Worm (Caenorhabditis elegans): ENCODE results near the gene F38A1.8.

F38A1.8 gene

ce11 chrIV:1266724-1267123 is 27.1 kb upstream of the F38A1.8 start, which contains the start of gene clec-170:
TSS of gene clec-170 (plus strand) at chrIV:1266866.
- TF ChIP-seq nhr-10 (tag; optimal IDR thresholded peaks at IDR 0.05) (no peak), R02D3.7 (tag; optimal IDR thresholded peaks at IDR 0.05) (no peak), fos-1 (tag; optimal IDR thresholded peaks at IDR 0.05) (peak; percentile 75)

DNA sequence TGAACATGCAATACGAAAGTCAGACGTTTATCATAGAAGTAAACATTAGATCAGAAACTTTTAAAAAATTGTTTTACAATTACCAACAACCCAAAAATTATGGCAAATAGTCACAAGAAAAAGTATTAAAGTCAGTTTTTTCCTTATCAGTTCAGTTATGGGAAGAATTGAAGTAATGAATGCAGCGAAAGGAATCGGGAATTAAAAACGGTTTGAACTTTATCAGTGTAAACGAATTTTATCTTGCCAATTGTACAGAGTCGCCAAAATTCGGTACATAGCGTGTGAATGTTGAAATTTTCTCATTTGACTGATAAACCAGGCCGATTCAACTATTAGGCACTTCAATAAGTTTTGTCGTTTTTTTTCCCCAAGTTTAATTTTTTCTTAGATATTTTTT is 26.5 kb upstream of the F38A1.8 start:
- TF ChIP-seq skn-1 (tag; optimal IDR thresholded peaks at IDR 0.05) (no peak), crh-2 (tag; optimal IDR thresholded peaks at IDR 0.05) (peak; percentile 26), sma-9 (GFP tag; optimal IDR thresholded peaks at IDR 0.05) (peak; percentile 27), sma-9 (tag; optimal IDR thresholded peaks at IDR 0.05) (no peak), gmeb-1 (tag; optimal IDR thresholded peaks at IDR 0.05) (peak; percentile 35), fos-1 (tag; optimal IDR thresholded peaks at IDR 0.05) (peak; percentile 98), sma-3 (GFP tag; optimal IDR thresholded peaks at IDR 0.05) (no peak), elt-3 (tag; optimal IDR thresholded peaks at IDR 0.05) (no peak), dmd-4 (tag; optimal IDR thresholded peaks at IDR 0.05) (no peak), lsy-2 (tag; optimal IDR thresholded peaks at IDR 0.05) (no peak), lin-11 (tag; optimal IDR thresholded peaks at IDR 0.05) (no peak)

- TF ChIP-seq nhr-11 (tag; optimal IDR thresholded peaks at IDR 0.05) (no peak), aly-2 (tag; optimal IDR thresholded peaks at IDR 0.05) (no peak), lin-39 (tag; optimal IDR thresholded peaks at IDR 0.05) (no peak), ztf-4 (tag; optimal IDR thresholded peaks at IDR 0.05) (no peak), nhr-12 (tag; optimal IDR thresholded peaks at IDR 0.05) (no peak), lsy-2 (tag; optimal IDR thresholded peaks at IDR 0.05) (no peak), peb-1 (tag; optimal IDR thresholded peaks at IDR 0.05) (no peak), alr-1 (tag; optimal IDR thresholded peaks at IDR 0.05) (no peak), dmd-4 (tag; optimal IDR thresholded peaks at IDR 0.05) (no peak), ZK546.5 (tag; optimal IDR thresholded peaks at IDR 0.05) (no peak), gmeb-1 (tag; optimal IDR thresholded peaks at IDR 0.05) (no peak), nhr-77 (tag; optimal IDR thresholded peaks at IDR 0.05) (no peak), snpc-4 (tag; optimal IDR thresholded peaks at IDR 0.05) (no peak), nhr-237 (tag; optimal IDR thresholded peaks at IDR 0.05) (no peak), nhr-129 (tag; optimal IDR thresholded peaks at IDR 0.05) (no peak), nhr-23 (tag; optimal IDR thresholded peaks at IDR 0.05) (no peak), blmp-1 (tag; optimal IDR thresholded peaks at IDR 0.05; ENCODE audit: insufficient read depth) (no peak), elt-3 (tag; optimal IDR thresholded peaks at IDR 0.05) (no peak), ztf-1 (GFP tag; conservative IDR thresholded peaks at IDR 0.05) (no peak)
Observed at ce11 chrIV:1264928-1265327, 25.3 kb upstream of the F38A1.8 start, which contains the start of gene F38A1.13. TSS of gene F38A1.13 (plus strand) at chrIV:1265228.

DNA sequence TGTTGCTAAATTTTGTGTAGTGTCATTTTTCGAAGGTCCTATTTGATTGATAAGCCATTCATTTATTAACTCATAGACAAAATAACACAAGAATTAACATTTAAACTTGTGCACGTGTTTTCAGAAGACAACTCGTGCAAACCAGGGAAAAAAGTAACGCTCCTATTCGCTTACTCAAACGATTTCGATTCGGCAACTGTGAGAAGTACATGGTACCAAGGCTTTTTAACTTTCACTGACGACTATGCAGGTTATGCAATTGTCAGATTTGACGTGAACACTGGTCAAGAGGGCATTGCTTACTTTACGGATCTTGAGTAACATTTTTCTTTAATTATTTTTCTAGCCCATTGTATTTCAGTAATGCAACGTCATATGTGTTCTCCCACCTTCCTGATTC is 22.3 kb upstream of the F38A1.8 start:
- TF ChIP-seq peb-1 (tag; optimal IDR thresholded peaks at IDR 0.05) (no peak), lsy-2 (tag; optimal IDR thresholded peaks at IDR 0.05) (no peak), zag-1 (tag; optimal IDR thresholded peaks at IDR 0.05) (no peak), nhr-21 (tag; optimal IDR thresholded peaks at IDR 0.05) (no peak), ztf-11 (tag; optimal IDR thresholded peaks at IDR 0.05) (no peak), ztf-4 (tag; optimal IDR thresholded peaks at IDR 0.05) (no peak), elt-3 (tag; optimal IDR thresholded peaks at IDR 0.05) (no peak), mbf-1 (tag; optimal IDR thresholded peaks at IDR 0.05) (no peak), egl-27 (tag; optimal IDR thresholded peaks at IDR 0.05) (no peak), sma-3 (GFP tag; optimal IDR thresholded peaks at IDR 0.05) (no peak), F13H6.1 (tag; optimal IDR thresholded peaks at IDR 0.05) (no peak), unc-62 (GFP tag; optimal IDR thresholded peaks at IDR 0.05) (no peak), lin-11 (tag; optimal IDR thresholded peaks at IDR 0.05) (no peak), C34F6.9 (tag; optimal IDR thresholded peaks at IDR 0.05) (no peak)

DNA sequence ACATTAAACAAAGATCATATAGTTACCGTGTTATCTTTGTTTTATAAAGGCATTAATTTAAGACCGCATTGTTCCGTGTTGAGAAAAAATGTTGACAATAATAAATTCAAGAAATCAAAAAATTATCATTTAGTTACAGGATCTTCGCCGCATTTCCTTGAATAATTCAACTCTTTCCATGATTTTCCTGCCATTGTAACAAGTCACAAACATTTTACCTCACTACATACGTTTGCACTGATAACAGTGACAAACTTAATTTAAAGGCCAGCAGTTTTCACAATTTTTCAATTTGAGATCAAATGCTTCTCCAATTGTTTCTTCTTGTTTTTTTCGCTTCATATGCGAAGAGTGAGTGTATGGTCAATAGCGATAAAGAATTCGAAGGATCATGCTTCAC is 21.4 kb upstream of the F38A1.8 start, which contains the start of gene clec-169:
Gene clec-169 (plus strand): TSS at position 301 of the 400 bp plus-strand sequence.
- TF ChIP-seq elt-3 (tag; optimal IDR thresholded peaks at IDR 0.05) (no peak), nhr-12 (tag; optimal IDR thresholded peaks at IDR 0.05) (no peak), mbf-1 (tag; optimal IDR thresholded peaks at IDR 0.05) (no peak), sma-9 (GFP tag; optimal IDR thresholded peaks at IDR 0.05) (no peak), sma-9 (tag; optimal IDR thresholded peaks at IDR 0.05) (no peak)
